Worm (Caenorhabditis elegans) whole organism, L3 larva: ENCODE measurements around the gene fut-8.

Experiments used
- fkh-2 ChIP-seq: fragments of 150-350 bp; optimal IDR thresholded peaks from 2 replicates; lab custom pipeline; 2014; ENCODE audit warnings: missing biosample characterization, missing genetic modification reagents, missing genetic modification characterization
- nfya-1 ChIP-seq: sonication (generic microtip); optimal IDR thresholded peaks from 2 replicates; lab custom pipeline; 2017; ENCODE audit warnings: missing genetic modification characterization, mild to moderate bottlenecking, missing compliant biosample characterization, antibody characterized with exemption, moderate library complexity; ENCODE audit not compliant: insufficient read depth
- nhr-28 ChIP-seq: fragments of 150-350 bp; optimal IDR thresholded peaks from 2 replicates; lab custom pipeline; 2014; ENCODE audit warnings: missing biosample characterization, missing genetic modification characterization
- nhr-77 ChIP-seq: fragments of 150-350 bp; optimal IDR thresholded peaks from 2 replicates; lab custom pipeline; 2014; ENCODE audit warnings: missing biosample characterization, missing genetic modification characterization
- pqm-1 ChIP-seq: fragments of 150-350 bp; optimal IDR thresholded peaks from 2 replicates; lab custom pipeline; 2017; ENCODE audit warnings: missing biosample characterization, missing genetic modification characterization, inconsistent platforms
- ztf-11 ChIP-seq: fragments of 150-350 bp; optimal IDR thresholded peaks from 2 replicates; lab custom pipeline; 2014; ENCODE audit warnings: missing biosample characterization, missing genetic modification characterization

DNA sequence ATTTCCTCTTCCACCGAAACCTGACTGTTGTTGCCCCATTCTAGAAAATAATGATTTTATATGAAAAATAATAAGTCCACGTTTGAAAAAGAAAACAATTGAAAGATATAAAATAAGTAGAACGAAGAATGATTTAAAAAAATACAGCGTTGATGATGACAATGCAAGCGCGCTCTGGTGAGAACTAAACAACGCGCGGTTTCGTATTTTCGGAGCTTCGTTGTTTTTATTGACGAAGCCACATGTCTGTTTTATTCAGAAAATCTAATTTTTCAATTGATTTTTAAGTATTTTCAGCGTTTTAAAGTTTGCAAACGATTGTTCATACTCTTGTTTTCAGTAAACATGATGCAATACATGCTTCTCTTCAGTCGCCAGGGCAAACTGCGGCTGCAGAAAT is 27.3 kb upstream of the fut-8 start, which contains the start of the genes rpt-2 and aps-1:
- TF ChIP-seq fkh-2 (tag; lab: Kevin White, UChicago) (no peak), nhr-77 (tag; lab: Kevin White, UChicago) (no peak), nhr-28 (tag; lab: Kevin White, UChicago) (no peak), nfya-1 (tag; lab: Kevin White, UChicago) (peak; percentile 87), pqm-1 (tag; lab: Kevin White, UChicago) (peak; percentile 32), ztf-11 (no peak)
